Fruit fly (Drosophila melanogaster): ENCODE data around the gene Hsc70-4.

Gene Hsc70-4

dm6 chr3R:15265406-15266040, 23.0 kb downstream of the Hsc70-4 start, which contains the start of gene ATPsynO (continued):
- TF ChIP-seq sens (GFP tag) (peak; percentile 98), CG13123 (GFP tag; optimal IDR thresholded peaks at IDR 0.05) (no peak), wek (GFP tag; optimal IDR thresholded peaks at IDR 0.05) (no peak), CG12104 (GFP tag; optimal IDR thresholded peaks at IDR 0.05) (no peak), Abd-B (GFP tag; optimal IDR thresholded peaks at IDR 0.05) (no peak), nerfin-2 (GFP tag; IDR thresholded peaks at IDR 0.05; ENCODE audit: partially characterized antibody) (no peak), CG6791 (GFP tag; IDR thresholded peaks at IDR 0.05; ENCODE audit: partially characterized antibody) (no peak), TFAM (GFP tag; optimal IDR thresholded peaks at IDR 0.05) (no peak), CG33213 (GFP tag; optimal IDR thresholded peaks at IDR 0.05) (peak; percentile 35), CG12071 (GFP tag; optimal IDR thresholded peaks at IDR 0.05) (no peak), ssp (GFP tag; IDR thresholded peaks at IDR 0.05) (no peak), CG34376 (GFP tag; optimal IDR thresholded peaks at IDR 0.05) (peak; percentile 2), CG4707 (GFP tag; optimal IDR thresholded peaks at IDR 0.05) (no peak), CG16863 (GFP tag; optimal IDR thresholded peaks at IDR 0.05) (no peak), fu2 (GFP tag; optimal IDR thresholded peaks at IDR 0.05) (no peak), CG15479 (GFP tag; optimal IDR thresholded peaks at IDR 0.05) (no peak), NC2α (GFP tag; optimal IDR thresholded peaks at IDR 0.05) (no peak), hb (GFP tag; IDR thresholded peaks at IDR 0.05; ENCODE audit: partially characterized antibody) (no peak), Hr3 (GFP tag; optimal IDR thresholded peaks at IDR 0.05) (no peak), MBD-R2 (GFP tag; IDR thresholded peaks at IDR 0.05) (peak; percentile 89), Lim3 (GFP tag; IDR thresholded peaks at IDR 0.05) (no peak), da (GFP tag; optimal IDR thresholded peaks at IDR 0.05) (no peak), CG15073 (GFP tag; optimal IDR thresholded peaks at IDR 0.05) (no peak), CG3065 (GFP tag; optimal IDR thresholded peaks at IDR 0.05) (no peak), crol (GFP tag; IDR thresholded peaks at IDR 0.05) (no peak), gcm (GFP tag; optimal IDR thresholded peaks at IDR 0.05) (peak; percentile 29), ttk (GFP tag; IDR thresholded peaks at IDR 0.05) (no peak), Xrp1 (GFP tag; IDR thresholded peaks at IDR 0.05) (0 out of 2 replicates have a peak, but pooled peaks have one; percentile 14), vfl (GFP tag; optimal IDR thresholded peaks at IDR 0.05) (peak; percentile 8), HmgD (GFP tag; optimal IDR thresholded peaks at IDR 0.05) (no peak), CG1832 (GFP tag; optimal IDR thresholded peaks at IDR 0.05) (no peak), CG14441 (GFP tag; IDR thresholded peaks at IDR 0.05) (no peak), lab (GFP tag; optimal IDR thresholded peaks at IDR 0.05) (no peak), CG17802 (tag; optimal IDR thresholded peaks at IDR 0.05) (no peak), gsb-n (tag; optimal IDR thresholded peaks at IDR 0.05) (no peak), CG14965 (GFP tag; optimal IDR thresholded peaks at IDR 0.05; ENCODE audit: borderline replicate concordance) (no peak), CG3281 (GFP tag; optimal IDR thresholded peaks at IDR 0.05) (peak; percentile 100), p53 (GFP tag; optimal IDR thresholded peaks at IDR 0.05) (no peak), emc (GFP tag; optimal IDR thresholded peaks at IDR 0.05) (no peak), Myb (GFP tag; optimal IDR thresholded peaks at IDR 0.05) (peak; percentile 51), disco-r (GFP tag; optimal IDR thresholded peaks at IDR 0.05) (no peak), btn (GFP tag; optimal IDR thresholded peaks at IDR 0.05) (no peak), gfzf (GFP tag; optimal IDR thresholded peaks at IDR 0.05) (peak; percentile 46), CG32532 (GFP tag; IDR thresholded peaks at IDR 0.05) (0 out of 2 replicates have a peak, but pooled peaks have one; percentile 7), peb (GFP tag; IDR thresholded peaks at IDR 0.05) (no peak), CG3847 (GFP tag; IDR thresholded peaks at IDR 0.05) (peak; percentile 17; the same call in 1 of the 2 replicates), gem (tag; optimal IDR thresholded peaks at IDR 0.05) (no peak), CG17328 (GFP tag; IDR thresholded peaks at IDR 0.05) (no peak), tgo (GFP tag; IDR thresholded peaks at IDR 0.05) (no peak), CG30020 (tag; optimal IDR thresholded peaks at IDR 0.05) (peak; percentile 60), pita (GFP tag; optimal IDR thresholded peaks at IDR 0.05) (no peak)
